Worm (Caenorhabditis elegans) whole organism, L4/young adult: ENCODE data around the gene Y56A3A.41.

Experiments used
- W03F9.2 ChIP-seq: fragments of 150-350 bp; optimal IDR thresholded peaks from 2 replicates; lab custom pipeline; 2014; ENCODE audit warnings: missing biosample characterization, missing genetic modification characterization
- him-1 ChIP-seq: sonication (generic microtip); optimal IDR thresholded peaks from 2 replicates; lab custom pipeline; 2016; ENCODE audit warnings: missing genotype, missing genetic modification reagents, missing genetic modification characterization, missing compliant biosample characterization

ce11 chrIII:11847014-11847413 is 45.8 kb downstream of the Y56A3A.41 start:
- TF ChIP-seq W03F9.2 (no peak), him-1 (tag; lab: Kevin White, UChicago) (no peak)
